Fruit fly (Drosophila melanogaster) ovary, adult (tissue): ENCODE measurements around the gene CG42846.
A peak's percentile ranks its signal among the peaks of the same experiment; 100 is the strongest.

ENCODE experiments used
- CG17801 ChIP-seq: fragments of 200-800 bp; optimal IDR thresholded peaks from 2 replicates; lab custom pipeline; 2019; ENCODE audit warnings: missing biosample characterization, mild to moderate bottlenecking, missing genetic modification characterization, moderate library complexity; ENCODE audit not compliant: partially characterized antibody

CG42846 gene

DNA sequence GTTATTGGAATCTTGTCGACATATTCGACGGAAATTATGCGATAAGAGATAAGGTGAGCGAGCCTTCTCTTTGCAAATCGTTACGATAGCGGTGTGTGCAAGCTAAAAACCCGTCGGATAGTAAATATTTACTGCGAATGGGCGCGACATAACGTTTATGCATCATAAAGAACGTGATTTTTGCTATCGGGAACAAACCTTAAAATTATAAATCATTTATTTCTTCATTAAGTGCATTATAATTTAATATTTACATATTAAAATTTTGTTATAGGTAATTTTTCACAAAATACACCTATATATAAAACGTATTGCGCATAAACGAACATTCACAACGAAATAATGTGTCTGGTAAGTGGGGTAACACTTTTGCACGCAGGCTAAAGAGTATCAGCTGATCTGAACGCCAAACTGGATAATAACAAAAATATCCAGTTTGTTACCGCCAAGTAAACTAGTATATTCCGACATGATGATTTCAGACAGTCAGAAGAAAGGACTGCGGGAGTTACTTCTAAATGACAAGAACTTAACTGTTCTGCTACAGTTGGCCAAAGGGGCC, 25.6 kb downstream of the CG42846 start, which contains the start of the genes Gk1 and CG13876:
Gene Gk1 (minus strand): TSS at position 122 of the 562 bp plus-strand sequence.
Gene CG13876 (plus strand): TSS at position 412 of the 562 bp plus-strand sequence.
- TF ChIP-seq CG17801 (GFP tag; lab: Kevin White, UChicago): peak; percentile 99

DNA sequence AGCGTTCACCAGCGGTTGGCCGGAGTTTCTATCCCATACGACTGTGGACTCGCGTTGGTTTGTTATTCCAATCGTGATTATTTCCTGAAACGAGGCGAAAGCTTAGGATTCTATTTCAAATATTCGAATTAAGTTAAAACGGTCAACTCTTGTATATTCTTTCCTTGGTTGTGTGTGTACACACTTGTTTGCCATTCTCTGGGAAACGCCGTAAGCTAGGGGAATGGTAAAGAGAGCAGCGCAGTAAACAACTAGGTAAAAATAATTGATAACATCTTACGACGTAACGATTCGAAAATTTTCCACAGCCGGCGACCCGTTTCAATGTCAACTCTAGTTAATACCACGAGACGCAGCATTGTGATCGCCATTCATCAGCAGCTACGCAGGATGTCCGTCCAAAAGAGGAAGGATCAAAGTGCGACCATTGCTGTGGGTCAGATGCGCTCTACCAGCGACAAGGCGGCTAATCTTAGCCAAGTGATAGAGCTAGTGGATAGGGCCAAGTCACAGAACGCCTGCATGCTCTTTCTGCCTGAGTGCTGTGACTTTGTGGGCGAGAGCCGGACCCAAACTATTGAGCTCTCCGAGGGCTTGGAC, 27.8 kb downstream of the CG42846 start, which contains the start of gene NitFhit:
Gene NitFhit (plus strand): TSS at position 195 of the 600 bp plus-strand sequence.
- no peak for TF ChIP-seq CG17801 (GFP tag; lab: Kevin White, UChicago)

- peak; percentile 76 for TF ChIP-seq CG17801 (GFP tag; lab: Kevin White, UChicago)
These were observed 31.4 kb downstream of the CG42846 start, which contains the start of the genes rno and mri for dm6 chr3L:199754-200596. Gene rno (minus strand): TSS chr3L:199762. Gene mri (plus strand): TSS chr3L:200174.

DNA sequence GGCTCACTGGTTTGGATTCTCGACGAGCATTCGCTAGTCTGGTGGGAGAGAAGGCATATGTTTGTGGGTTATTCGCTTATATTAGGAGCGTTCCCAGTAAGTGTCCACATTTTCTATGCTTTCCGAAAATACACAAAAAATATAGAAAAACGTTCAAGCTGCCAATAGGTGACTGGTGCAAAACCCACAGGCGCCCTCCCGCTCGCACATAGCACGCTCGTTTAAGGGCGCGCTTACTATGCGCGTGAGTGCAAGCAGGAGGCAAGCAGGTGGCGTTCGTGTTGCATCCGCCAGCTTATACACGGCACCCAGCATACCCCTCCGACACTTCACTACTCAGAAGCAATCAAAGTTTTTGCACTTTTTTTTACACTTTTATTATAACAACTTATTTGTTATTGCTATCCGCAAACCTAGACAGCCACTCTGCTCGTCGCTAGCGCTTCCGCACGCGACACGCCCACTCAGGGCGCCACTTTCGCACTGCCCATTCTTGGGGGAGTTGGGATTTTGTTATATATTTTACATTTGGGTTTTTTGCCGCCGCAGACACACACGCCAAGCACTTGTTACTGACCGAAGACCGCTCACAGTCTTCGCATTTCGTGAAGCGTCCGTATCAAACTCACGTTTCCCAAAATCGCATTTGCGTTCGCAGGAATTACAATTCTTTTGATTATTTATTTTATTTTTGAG, 32.2 kb downstream of the CG42846 start:
- no peak for TF ChIP-seq CG17801 (GFP tag; lab: Kevin White, UChicago)

dm6 chr3L:184251-184650, 47.2 kb downstream of the CG42846 start, which contains the start of the genes CG34140, Mkp and Mtch:
Gene CG34140 (minus strand): TSS chr3L:184424.
Gene Mkp (minus strand): TSS chr3L:184540.
Gene Mtch (plus strand): TSS chr3L:184626.
- TF ChIP-seq CG17801 (GFP tag; lab: Kevin White, UChicago): peak; percentile 87
